Fruit fly (Drosophila melanogaster): ENCODE data around the gene Med.
A peak's percentile ranks its signal among the peaks of the same experiment; 100 is the strongest.

Med gene

dm6 chr3R:31566738-31567137, 44.1 kb upstream of the Med start (continued):
- no peak for TF ChIP-seq Fer1 (GFP tag; optimal IDR thresholded peaks at IDR 0.05)
- no peak for TF ChIP-seq repo (GFP tag; optimal IDR thresholded peaks at IDR 0.05)
- TF ChIP-seq CG7357 (GFP tag; IDR thresholded peaks at IDR 0.05) = peak; percentile 10; the same call in 1 of the 3 replicates
- TF ChIP-seq Gug (GFP tag; IDR thresholded peaks at IDR 0.05) = peak; percentile 23; the same call in 1 of the 4 replicates
- TF ChIP-seq CG13424 (tag; optimal IDR thresholded peaks at IDR 0.05) = peak; percentile 58
- TF ChIP-seq zen (tag; optimal IDR thresholded peaks at IDR 0.05) = no peak
- 0 out of 3 replicates have a peak, but pooled peaks have one; percentile 13 for TF ChIP-seq CG34422 (GFP tag; IDR thresholded peaks at IDR 0.05)
- TF ChIP-seq psq (GFP tag; optimal IDR thresholded peaks at IDR 0.05) = no peak
- TF ChIP-seq CG1792 (GFP tag; optimal IDR thresholded peaks at IDR 0.05) = no peak
- TF ChIP-seq ac (GFP tag; optimal IDR thresholded peaks at IDR 0.05) = no peak
- TF ChIP-seq run (tag; optimal IDR thresholded peaks at IDR 0.05) = no peak
- peak; percentile 40; the same call in 1 of the 2 replicates for TF ChIP-seq Rfx (GFP tag; IDR thresholded peaks at IDR 0.05)
- peak; percentile 50 for TF ChIP-seq Ptx1 (GFP tag; IDR thresholded peaks at IDR 0.05)
- TF ChIP-seq luna (GFP tag; optimal IDR thresholded peaks at IDR 0.05) = no peak
- peak in 1 of 3 experiments; percentile 65 for TF ChIP-seq lola (GFP tag; optimal IDR thresholded peaks at IDR 0.05)
- TF ChIP-seq Nf-YC (tag; optimal IDR thresholded peaks at IDR 0.05) = no peak
- TF ChIP-seq CG15601 (tag; optimal IDR thresholded peaks at IDR 0.05) = peak; percentile 61
- TF ChIP-seq CG9876 (GFP tag; optimal IDR thresholded peaks at IDR 0.05) = no peak
- peak; percentile 68 for TF ChIP-seq phol (tag; optimal IDR thresholded peaks at IDR 0.05)
- TF ChIP-seq Nf-YB (GFP tag; optimal IDR thresholded peaks at IDR 0.05) = no peak
- peak; percentile 90 for TF ChIP-seq Med (GFP tag)
- TF ChIP-seq CG34376 (GFP tag; optimal IDR thresholded peaks at IDR 0.05) = no peak
- no peak for TF ChIP-seq CG13296 (GFP tag; optimal IDR thresholded peaks at IDR 0.05)
- peak; percentile 44; the same call in 1 of the 2 replicates for TF ChIP-seq Gsc (GFP tag; IDR thresholded peaks at IDR 0.05)
- TF ChIP-seq E2f2 (GFP tag; IDR thresholded peaks at IDR 0.05) = 0 out of 2 replicates have a peak, but pooled peaks have one; percentile 11
- TF ChIP-seq dmrt11E (tag; optimal IDR thresholded peaks at IDR 0.05) = peak; percentile 67
- no peak for TF ChIP-seq CG6683 (GFP tag; optimal IDR thresholded peaks at IDR 0.05)
- peak; percentile 54; the same call in 1 of the 2 replicates for TF ChIP-seq CG14441 (GFP tag; IDR thresholded peaks at IDR 0.05)
- TF ChIP-seq pros (GFP tag; optimal IDR thresholded peaks at IDR 0.05) = no peak
- 0 out of 3 replicates have a peak, but pooled peaks have one; percentile 29 for TF ChIP-seq CG14050 (GFP tag; IDR thresholded peaks at IDR 0.05)
- TF ChIP-seq CG1832 (GFP tag; optimal IDR thresholded peaks at IDR 0.05) = no peak
- peak; percentile 53; the same call in 2 of the 3 replicates for TF ChIP-seq CG17361 (GFP tag; IDR thresholded peaks at IDR 0.05)
- TF ChIP-seq Scr (GFP tag; IDR thresholded peaks at IDR 0.05; ENCODE audit: partially characterized antibody) = no peak
- TF ChIP-seq mam (GFP tag; optimal IDR thresholded peaks at IDR 0.05) = no peak
- no peak for TF ChIP-seq her (GFP tag; optimal IDR thresholded peaks at IDR 0.05)
- TF ChIP-seq HLH54F (GFP tag; optimal IDR thresholded peaks at IDR 0.05) = no peak
- TF ChIP-seq sug (tag; optimal IDR thresholded peaks at IDR 0.05) = no peak
- TF ChIP-seq CTCF (GFP tag; optimal IDR thresholded peaks at IDR 0.05) = no peak
- TF ChIP-seq CG1024 (GFP tag; IDR thresholded peaks at IDR 0.05) = peak; percentile 54; the same call in 1 of the 2 replicates
- TF ChIP-seq CG16815 (GFP tag; optimal IDR thresholded peaks at IDR 0.05) = peak; percentile 10
- TF ChIP-seq crp (GFP tag; optimal IDR thresholded peaks at IDR 0.05) = no peak
- no peak for TF ChIP-seq Trl (optimal IDR thresholded peaks at IDR 0.05)
- peak; percentile 15 for TF ChIP-seq Trl (GFP tag; optimal IDR thresholded peaks at IDR 0.05)
- peak; percentile 11 for TF ChIP-seq CG10654 (GFP tag; optimal IDR thresholded peaks at IDR 0.05)
- peak; percentile 59 for TF ChIP-seq oc (tag; optimal IDR thresholded peaks at IDR 0.05)
- peak; percentile 25 for TF ChIP-seq CG17802 (tag; optimal IDR thresholded peaks at IDR 0.05)
- no peak for TF ChIP-seq CG6272 (GFP tag; IDR thresholded peaks at IDR 0.05)
- peak; percentile 45; the same call in 1 of the 2 replicates for TF ChIP-seq CG31441 (GFP tag; IDR thresholded peaks at IDR 0.05)
- no peak for TF ChIP-seq HmgZ (tag; optimal IDR thresholded peaks at IDR 0.05)
- no peak for TF ChIP-seq CG3163 (GFP tag; optimal IDR thresholded peaks at IDR 0.05)
- TF ChIP-seq mirr (GFP tag; optimal IDR thresholded peaks at IDR 0.05) = no peak
